Fruit fly (Drosophila melanogaster) whole organism, adult: ENCODE data around the gene SrpRalpha.
A peak's percentile ranks its signal among the peaks of the same experiment; 100 is the strongest.

Experiments
- CG11617 ChIP-seq: fragments of 200-800 bp; sonication (Bioruptor generic); optimal IDR thresholded peaks from 2 replicates; lab custom pipeline; 2017; ENCODE audit warnings: mild to moderate bottlenecking, missing biosample characterization, missing genetic modification reagents, missing genetic modification characterization
- CG12768 ChIP-seq: fragments of 200-800 bp; sonication (Bioruptor generic); optimal IDR thresholded peaks from 2 replicates; lab custom pipeline; 2017; ENCODE audit warnings: missing biosample characterization, missing genetic modification characterization, mild to moderate bottlenecking, moderate library complexity, missing genetic modification reagents
- CG14711 ChIP-seq: fragments of 200-800 bp; sonication (Bioruptor generic); optimal IDR thresholded peaks from 2 replicates; lab custom pipeline; 2018; ENCODE audit warnings: missing biosample characterization, mild to moderate bottlenecking, missing genetic modification characterization, moderate library complexity
- CG7045 ChIP-seq: fragments of 200-800 bp; sonication (Bioruptor generic); optimal IDR thresholded peaks from 2 replicates; lab custom pipeline; 2017; ENCODE audit warnings: missing biosample characterization, mild to moderate bottlenecking, missing genetic modification characterization
- CG7101 ChIP-seq: fragments of 200-800 bp; sonication (Bioruptor generic); optimal IDR thresholded peaks from 2 replicates; lab custom pipeline; 2018; ENCODE audit warnings: missing biosample characterization, mild to moderate bottlenecking, missing genetic modification characterization, moderate library complexity
- Clk ChIP-seq: fragments of 200-800 bp; sonication (Bioruptor generic); optimal IDR thresholded peaks from 2 replicates; lab custom pipeline; 2017; ENCODE audit warnings: missing biosample characterization, missing genetic modification characterization
- Crg-1 ChIP-seq: fragments of 200-800 bp; sonication (Bioruptor generic); optimal IDR thresholded peaks from 2 replicates; lab custom pipeline; 2016; ENCODE audit warnings: missing biosample characterization, missing genetic modification characterization
- Hr96 ChIP-seq: fragments of 200-800 bp; sonication (Bioruptor generic); optimal IDR thresholded peaks from 2 replicates; lab custom pipeline; 2016; ENCODE audit warnings: missing biosample characterization, missing genetic modification characterization
- Mnt ChIP-seq: fragments of 200-800 bp; sonication (Bioruptor generic); optimal IDR thresholded peaks from 2 replicates; lab custom pipeline; 2016; ENCODE audit warnings: missing biosample characterization, mild to moderate bottlenecking, missing genetic modification characterization
- bab1 ChIP-seq: fragments of 200-800 bp; sonication (Bioruptor generic); optimal IDR thresholded peaks from 3 replicates; lab custom pipeline; 2019; ENCODE audit warnings: missing biosample characterization, mild to moderate bottlenecking, missing genetic modification characterization, moderate library complexity
- kay ChIP-seq: fragments of 200-800 bp; sonication (Bioruptor generic); peaks from one replicate; lab custom pipeline; 2016; ENCODE audit warnings: missing biosample characterization, missing genetic modification characterization, borderline replicate concordance
- ovo ChIP-seq: fragments of 200-800 bp; sonication (Bioruptor generic); optimal IDR thresholded peaks from 2 replicates; lab custom pipeline; 2016; ENCODE audit warnings: missing biosample characterization, missing genetic modification characterization
- pad ChIP-seq: fragments of 200-800 bp; sonication (Bioruptor generic); optimal IDR thresholded peaks from 3 replicates; lab custom pipeline; 2017; ENCODE audit warnings: missing biosample characterization, missing genetic modification characterization, mild to moderate bottlenecking, moderate library complexity, missing genetic modification reagents
- toe ChIP-seq: fragments of 200-800 bp; sonication (Bioruptor generic); optimal IDR thresholded peaks from 2 replicates; lab custom pipeline; 2016; ENCODE audit warnings: missing biosample characterization, missing genetic modification characterization

DNA sequence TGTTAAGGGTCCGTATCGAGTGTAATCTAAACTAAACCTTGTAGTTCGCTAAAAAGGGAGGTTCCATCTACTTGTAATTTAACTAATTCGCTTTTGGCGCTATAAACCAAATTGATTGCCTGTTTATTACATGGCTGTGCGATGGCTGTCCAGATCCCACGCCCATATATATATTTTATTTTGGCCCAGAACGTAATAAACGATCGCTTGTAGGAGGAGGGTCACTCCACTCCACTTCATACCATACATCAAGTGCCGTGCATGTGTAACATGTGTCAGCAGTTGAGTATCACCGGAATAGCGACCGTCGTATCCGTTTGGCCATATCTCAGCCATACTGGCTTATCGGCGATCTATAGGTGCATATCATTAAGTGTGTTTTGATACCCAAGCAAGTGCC is 33.6 kb downstream of the SrpRalpha start:
- TF ChIP-seq CG14711 (no peak), bab1 (GFP tag; lab: Kevin White, UChicago) (no peak), CG7045 (GFP tag; lab: Kevin White, UChicago) (no peak), Hr96 (GFP tag; lab: Kevin White, UChicago) (no peak), ovo (GFP tag; lab: Kevin White, UChicago) (no peak), Clk (GFP tag; lab: Kevin White, UChicago) (no peak), pad (GFP tag; lab: Kevin White, UChicago) (no peak), Crg-1 (GFP tag; lab: Kevin White, UChicago) (no peak), CG7101 (tag; lab: Kevin White, UChicago) (no peak), CG11617 (no peak), Mnt (peak; percentile 55), toe (no peak), kay (GFP tag; lab: Kevin White, UChicago) (no peak), CG12768 (GFP tag; lab: Kevin White, UChicago) (no peak)
